Worm (Caenorhabditis elegans) whole organism, L1 larva: ENCODE results near the gene skr-12.

ENCODE experiments used
- F16B12.6 ChIP-seq: fragments of 150-350 bp; optimal IDR thresholded peaks from 2 replicates; lab custom pipeline; 2014; ENCODE audit warnings: missing biosample characterization, missing genetic modification characterization
- aha-1 ChIP-seq: fragments of 150-350 bp; optimal IDR thresholded peaks from 2 replicates; lab custom pipeline; 2014; ENCODE audit warnings: missing biosample characterization, missing genetic modification characterization
- aly-2 ChIP-seq: fragments of 150-350 bp; optimal IDR thresholded peaks from 2 replicates; lab custom pipeline; 2014; ENCODE audit warnings: missing biosample characterization, missing genetic modification characterization
- blmp-1 ChIP-seq: fragments of 150-350 bp; optimal IDR thresholded peaks from 2 replicates; lab custom pipeline; 2014; ENCODE audit warnings: missing biosample characterization, missing genetic modification characterization
- ceh-63 ChIP-seq: fragments of 200-800 bp; sonication (Bioruptor generic); optimal IDR thresholded peaks from 2 replicates; lab custom pipeline; 2018; ENCODE audit warnings: mild to moderate bottlenecking, missing genetic modification characterization, missing compliant biosample characterization
- ceh-82 ChIP-seq, 3 experiments: fragments of 150-350 bp in 1 of 3; sonication (generic microtip) in 2 of 3; optimal IDR thresholded peaks; 2 replicates each; lab custom pipeline; 2014 to 2017; ENCODE audit warnings: missing biosample characterization in 3 of 3, missing genetic modification characterization in 3 of 3
- ceh-88 ChIP-seq: fragments of 200-800 bp; sonication (Bioruptor generic); IDR thresholded peaks from 2 replicates; pipeline ENCODE4 v1.3.6; 2022; ENCODE audit warnings: missing genetic modification characterization, missing compliant biosample characterization
- ces-1 ChIP-seq: fragments of 150-350 bp; optimal IDR thresholded peaks from 2 replicates; lab custom pipeline; 2014; ENCODE audit warnings: missing biosample characterization, missing genetic modification reagents, missing genetic modification characterization
- dpl-1 ChIP-seq, 3 experiments: fragments of 150-350 bp in 2 of 3; sonication (generic microtip) in 1 of 3; optimal IDR thresholded peaks; 2 replicates each; lab custom pipeline; 2014 to 2017; ENCODE audit warnings: missing biosample characterization in 3 of 3, missing genetic modification characterization in 3 of 3, missing genetic modification reagents in 3 of 3
- efl-1 ChIP-seq, 4 experiments: fragments of 150-350 bp; optimal IDR thresholded peaks in 3 of 4; peaks in 1 of 4; 1 replicate in 1 of 4; 2 replicates in 3 of 4; lab custom pipeline; 2014; ENCODE audit warnings: missing biosample characterization in 2 of 4, missing genetic modification characterization in 2 of 4, missing genetic modification reagents in 2 of 4
- egl-13 ChIP-seq: sonication (generic microtip); optimal IDR thresholded peaks from 2 replicates; lab custom pipeline; 2016; ENCODE audit warnings: missing genotype, missing genetic modification reagents, missing genetic modification characterization, missing compliant biosample characterization
- elt-3 ChIP-seq, 6 experiments: fragments of 150-350 bp in 1 of 6; sonication (generic microtip); optimal IDR thresholded peaks; 2 replicates each; lab custom pipeline; 2017 to 2018; ENCODE audit warnings: missing biosample characterization in 6 of 6, missing genetic modification characterization in 6 of 6, inconsistent platforms in 1 of 6
- ets-5 ChIP-seq: fragments of 200-800 bp; sonication (Bioruptor generic); IDR thresholded peaks from 2 replicates; pipeline ENCODE4 v1.3.6; 2022; ENCODE audit warnings: missing genetic modification characterization, missing compliant biosample characterization
- fkh-10 ChIP-seq: sonication (generic microtip); optimal IDR thresholded peaks from 2 replicates; lab custom pipeline; 2017; ENCODE audit warnings: missing biosample characterization, missing genetic modification reagents, missing genetic modification characterization
- fkh-8 ChIP-seq: sonication (generic microtip); optimal IDR thresholded peaks from 2 replicates; lab custom pipeline; 2016; ENCODE audit warnings: mild to moderate bottlenecking, missing genetic modification characterization, missing compliant biosample characterization
- grh-1 ChIP-seq: fragments of 200-800 bp; sonication (Bioruptor generic); IDR thresholded peaks from 2 replicates; pipeline ENCODE4 v1.3.6; 2022; ENCODE audit warnings: missing genetic modification reagents, missing genetic modification characterization, missing compliant biosample characterization
- hlh-4 ChIP-seq: sonication (generic microtip); optimal IDR thresholded peaks from 2 replicates; lab custom pipeline; 2016; ENCODE audit warnings: mild to moderate bottlenecking, missing genetic modification characterization, missing compliant biosample characterization
- lin-14 ChIP-seq: fragments of 200-800 bp; sonication (Bioruptor generic); optimal IDR thresholded peaks from 2 replicates; lab custom pipeline; 2018; ENCODE audit warnings: mild to moderate bottlenecking, missing genetic modification characterization, moderate library complexity, missing compliant biosample characterization
- lin-35 ChIP-seq, 2 experiments: fragments of 150-350 bp; optimal IDR thresholded peaks; 2 replicates each; lab custom pipeline; 2014; ENCODE audit warnings: missing biosample characterization in 2 of 2, missing genetic modification characterization in 2 of 2, missing genetic modification reagents in 2 of 2
- lsy-2 ChIP-seq, 2 experiments: fragments of 150-350 bp; optimal IDR thresholded peaks; 2 replicates each; lab custom pipeline; 2014; ENCODE audit warnings: missing biosample characterization in 2 of 2, missing genetic modification characterization in 2 of 2
- mab-9 ChIP-seq: fragments of 200-800 bp; sonication (Bioruptor generic); IDR thresholded peaks from 2 replicates; pipeline ENCODE4 v1.3.6; 2022; ENCODE audit warnings: missing genetic modification reagents, missing genetic modification characterization, missing compliant biosample characterization
- mep-1 ChIP-seq: fragments of 150-350 bp; optimal IDR thresholded peaks from 2 replicates; lab custom pipeline; 2014; ENCODE audit warnings: missing biosample characterization, missing genetic modification characterization
- nhr-19 ChIP-seq: fragments of 200-800 bp; sonication (Bioruptor generic); conservative IDR thresholded peaks from 2 replicates; pipeline ENCODE4 v1.3.6; 2022; ENCODE audit warnings: missing genetic modification characterization, missing compliant biosample characterization
- nhr-237 ChIP-seq: fragments of 150-350 bp; optimal IDR thresholded peaks from 2 replicates; lab custom pipeline; 2014; ENCODE audit warnings: missing biosample characterization, missing genetic modification characterization
- nhr-28 ChIP-seq: fragments of 150-350 bp; optimal IDR thresholded peaks from 2 replicates; lab custom pipeline; 2014; ENCODE audit warnings: missing biosample characterization, missing genetic modification characterization
- nhr-71 ChIP-seq: sonication (generic microtip); optimal IDR thresholded peaks from 2 replicates; lab custom pipeline; 2016; ENCODE audit warnings: mild to moderate bottlenecking, missing genetic modification characterization, moderate library complexity, missing compliant biosample characterization
- nhr-76 ChIP-seq: sonication (generic microtip); optimal IDR thresholded peaks from 2 replicates; lab custom pipeline; 2017; ENCODE audit warnings: missing biosample characterization, missing genetic modification characterization
- nhr-77 ChIP-seq: fragments of 150-350 bp; optimal IDR thresholded peaks from 2 replicates; lab custom pipeline; 2014; ENCODE audit warnings: missing biosample characterization, missing genetic modification characterization
- nhr-85 ChIP-seq: sonication (generic microtip); peaks from one replicate; lab custom pipeline; 2016; ENCODE audit warnings: missing genetic modification characterization, inconsistent platforms, missing compliant biosample characterization
- pag-3 ChIP-seq: sonication (generic microtip); optimal IDR thresholded peaks from 2 replicates; lab custom pipeline; 2017; ENCODE audit warnings: missing genetic modification characterization, mild to moderate bottlenecking, missing compliant biosample characterization, antibody characterized with exemption, borderline replicate concordance; ENCODE audit not compliant: insufficient read depth
- pax-3 ChIP-seq: fragments of 200-800 bp; sonication (Bioruptor generic); optimal IDR thresholded peaks from 2 replicates; lab custom pipeline; 2018; ENCODE audit warnings: mild to moderate bottlenecking, missing genetic modification characterization, moderate library complexity, missing compliant biosample characterization
- pqm-1 ChIP-seq: sonication (generic microtip); optimal IDR thresholded peaks from 3 replicates; lab custom pipeline; 2017; ENCODE audit warnings: missing biosample characterization, missing genetic modification characterization
- skn-1 ChIP-seq: fragments of 150-350 bp; optimal IDR thresholded peaks from 2 replicates; lab custom pipeline; 2014; ENCODE audit warnings: missing biosample characterization, missing genetic modification characterization
- snu-23 ChIP-seq: sonication (generic microtip); optimal IDR thresholded peaks from 2 replicates; lab custom pipeline; 2016; ENCODE audit warnings: missing genetic modification characterization, missing compliant biosample characterization
- sptf-1 ChIP-seq: fragments of 150-350 bp; optimal IDR thresholded peaks from 2 replicates; lab custom pipeline; 2014; ENCODE audit warnings: missing biosample characterization, missing genetic modification characterization
- sup-37 ChIP-seq: fragments of 200-800 bp; sonication (Bioruptor generic); optimal IDR thresholded peaks from 2 replicates; lab custom pipeline; 2018; ENCODE audit warnings: mild to moderate bottlenecking, missing genetic modification characterization, missing compliant biosample characterization
- swsn-7 ChIP-seq: sonication (generic microtip); optimal IDR thresholded peaks from 2 replicates; lab custom pipeline; 2016; ENCODE audit warnings: missing genetic modification characterization, missing compliant biosample characterization
- tlp-1 ChIP-seq: fragments of 150-350 bp; optimal IDR thresholded peaks from 2 replicates; lab custom pipeline; 2014; ENCODE audit warnings: missing biosample characterization, missing genetic modification characterization
- unc-130 ChIP-seq: fragments of 150-350 bp; optimal IDR thresholded peaks from 2 replicates; lab custom pipeline; 2017; ENCODE audit warnings: missing biosample characterization, missing genetic modification characterization, inconsistent platforms
- ztf-4 ChIP-seq: fragments of 150-350 bp; optimal IDR thresholded peaks from 2 replicates; lab custom pipeline; 2014; ENCODE audit warnings: missing biosample characterization, missing genetic modification characterization

The skr-12 gene

DNA sequence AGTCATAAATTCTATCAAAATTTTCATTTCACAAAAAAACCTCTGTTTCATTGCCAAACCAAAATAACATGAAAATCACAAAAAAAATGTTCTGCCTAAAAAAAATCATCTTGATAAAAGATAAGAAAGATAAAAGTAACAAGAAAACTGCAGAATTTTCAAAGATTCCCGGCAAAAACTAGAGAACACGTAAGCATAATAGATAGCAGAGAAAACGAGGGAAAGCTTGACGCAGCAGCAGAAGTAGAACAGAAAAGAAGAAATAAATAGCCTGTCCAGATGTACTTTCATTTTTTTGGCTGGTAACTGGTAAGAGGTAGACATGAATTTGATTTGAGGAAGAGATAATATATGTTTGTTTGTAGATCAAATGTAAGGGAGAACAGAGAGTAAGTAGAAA, 43.7 kb downstream of the skr-12 start:
- no peak for TF ChIP-seq ceh-88 (GFP tag; lab: Robert Waterston, UW)
- peak in 1 of 6 experiments; percentile 50 for TF ChIP-seq elt-3 (tag; optimal IDR thresholded peaks at IDR 0.05; lab: Kevin White, UChicago)
- no peak for TF ChIP-seq nhr-237 (tag; lab: Kevin White, UChicago)
- TF ChIP-seq pag-3, result peak; percentile 44
- TF ChIP-seq blmp-1 (tag; lab: Kevin White, UChicago), result peak; percentile 78
- TF ChIP-seq efl-1 (optimal IDR thresholded peaks at IDR 0.05; lab: Kevin White, UChicago), result peak; percentile 17 to 19
- TF ChIP-seq efl-1 (GFP tag; optimal IDR thresholded peaks at IDR 0.05 in 1 of 2; lab: Kevin White, UChicago), result no peak
- peak in 1 of 2 experiments; percentile 6 for TF ChIP-seq lin-35 (GFP tag; optimal IDR thresholded peaks at IDR 0.05; lab: Kevin White, UChicago)
- peak in 1 of 3 experiments; percentile 0 for TF ChIP-seq dpl-1 (GFP tag; optimal IDR thresholded peaks at IDR 0.05; lab: Kevin White, UChicago)

DNA sequence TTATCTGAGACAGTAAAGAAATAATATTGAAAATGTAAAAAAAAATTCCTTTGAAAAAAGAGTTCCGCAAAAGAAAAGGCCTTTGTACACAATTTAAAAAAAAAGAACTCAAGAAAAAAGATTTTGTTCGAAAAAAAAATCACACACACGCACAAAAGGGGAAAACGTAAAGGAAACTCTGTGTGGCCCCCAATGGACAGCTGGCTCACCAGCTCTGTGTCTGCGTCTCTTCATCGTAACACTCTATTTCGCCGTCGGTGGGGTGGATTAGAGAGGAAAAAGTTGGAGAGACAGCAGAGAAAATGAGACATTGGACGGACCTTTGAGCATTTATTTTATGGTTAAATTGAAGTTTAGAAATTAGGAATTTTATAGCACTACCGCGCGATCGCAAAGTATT, 48.0 kb downstream of the skr-12 start:
- TF ChIP-seq swsn-7 (tag; lab: Kevin White, UChicago) (no peak), mep-1 (tag; lab: Kevin White, UChicago) (no peak), egl-13 (tag; lab: Kevin White, UChicago) (no peak), nhr-19 (GFP tag; lab: Robert Waterston, UW) (no peak), snu-23 (GFP tag; lab: Kevin White, UChicago) (peak; percentile 23), nhr-85 (tag; lab: Kevin White, UChicago) (no peak), mab-9 (no peak), nhr-28 (tag; lab: Kevin White, UChicago) (no peak), unc-130 (tag; lab: Kevin White, UChicago) (no peak), ces-1 (GFP tag; lab: Kevin White, UChicago) (no peak), sptf-1 (tag; lab: Kevin White, UChicago) (no peak), dpl-1 (GFP tag; optimal IDR thresholded peaks at IDR 0.05; lab: Kevin White, UChicago) (peak in 1 of 3 experiments; percentile 14), skn-1 (tag; lab: Kevin White, UChicago) (no peak), fkh-10 (GFP tag; lab: Kevin White, UChicago) (no peak), fkh-8 (no peak), pax-3 (tag; lab: Kevin White, UChicago) (no peak), lin-14 (GFP tag; lab: Kevin White, UChicago) (peak; percentile 68), ztf-4 (no peak), nhr-76 (no peak), nhr-71 (tag; lab: Kevin White, UChicago) (peak; percentile 33), aly-2 (no peak), lsy-2 (tag; optimal IDR thresholded peaks at IDR 0.05; lab: Kevin White, UChicago) (peak in 1 of 2 experiments; percentile 5), grh-1 (GFP tag; lab: Robert Waterston, UW) (no peak), tlp-1 (tag; lab: Kevin White, UChicago) (no peak), lin-35 (GFP tag; optimal IDR thresholded peaks at IDR 0.05; lab: Kevin White, UChicago) (peak in 1 of 2 experiments; percentile 25), hlh-4 (tag; lab: Kevin White, UChicago) (no peak), efl-1 (optimal IDR thresholded peaks at IDR 0.05; lab: Kevin White, UChicago) (peak; percentile 35 to 39), efl-1 (GFP tag; optimal IDR thresholded peaks at IDR 0.05 in 1 of 2; lab: Kevin White, UChicago) (peak; percentile 31 to 84), F16B12.6 (no peak), sup-37 (no peak), ets-5 (GFP tag; lab: Robert Waterston, UW) (no peak), nhr-77 (tag; lab: Kevin White, UChicago) (no peak), aha-1 (tag; lab: Kevin White, UChicago) (no peak), ceh-82 (tag; optimal IDR thresholded peaks at IDR 0.05; lab: Kevin White, UChicago) (peak in 1 of 3 experiments; percentile 20)

DNA sequence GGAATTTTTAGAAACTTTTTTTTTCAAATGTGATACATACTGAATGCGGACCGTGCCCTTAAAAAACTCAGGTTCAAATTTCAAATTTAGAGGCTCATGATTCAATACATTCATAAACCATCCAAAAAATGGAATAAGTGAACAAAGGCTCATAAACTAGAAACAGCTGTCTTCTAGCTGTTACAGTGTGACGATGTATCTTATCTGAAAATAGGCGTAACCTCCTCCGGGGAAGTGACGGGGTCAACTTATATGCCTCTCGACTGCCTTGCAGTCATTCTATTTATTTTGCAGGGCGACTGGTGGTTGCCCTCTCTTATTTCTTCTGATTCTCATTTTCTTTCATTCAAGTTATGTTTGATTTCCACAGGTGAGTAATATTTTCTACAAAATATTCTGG, 49.0 kb downstream of the skr-12 start, which contains the start of gene Y116A8B.1:
Gene Y116A8B.1 (plus strand): TSS at position 301 of the 400 bp plus-strand sequence.
- TF ChIP-seq fkh-8 (no peak), sup-37 (no peak), ceh-82 (tag; optimal IDR thresholded peaks at IDR 0.05; lab: Kevin White, UChicago) (no peak), ceh-63 (GFP tag; lab: Kevin White, UChicago) (no peak), efl-1 (optimal IDR thresholded peaks at IDR 0.05; lab: Kevin White, UChicago) (no peak), efl-1 (GFP tag; optimal IDR thresholded peaks at IDR 0.05 in 1 of 2; lab: Kevin White, UChicago) (peak in 1 of 2 experiments; percentile 65), pqm-1 (no peak)
